Fruit fly (Drosophila melanogaster) whole organism, embryonic: ENCODE data around the gene CG42758.

Experiments used
- Antp ChIP-seq: fragments of 200-800 bp; sonication (Bioruptor generic); optimal IDR thresholded peaks from 3 replicates; lab custom pipeline; 2016; ENCODE audit warnings: missing biosample characterization, missing genetic modification characterization
- Asciz ChIP-seq: fragments of 200-800 bp; sonication (Bioruptor generic); optimal IDR thresholded peaks from 2 replicates; lab custom pipeline; 2017; ENCODE audit warnings: missing biosample characterization, mild to moderate bottlenecking, missing genetic modification characterization, missing genetic modification reagents
- Atf3 ChIP-seq: fragments of 200-800 bp; sonication (Bioruptor generic); optimal IDR thresholded peaks from 3 replicates; lab custom pipeline; 2016; ENCODE audit warnings: missing biosample characterization, missing genetic modification characterization
- Blimp-1 ChIP-seq: fragments of 200-800 bp; sonication (Bioruptor generic); optimal IDR thresholded peaks from 3 replicates; lab custom pipeline; 2018; ENCODE audit warnings: missing biosample characterization, missing genetic modification characterization, mild to moderate bottlenecking, moderate library complexity, missing genetic modification reagents
- CG10462 ChIP-seq: fragments of 200-800 bp; sonication (Bioruptor generic); optimal IDR thresholded peaks from 2 replicates; lab custom pipeline; 2016; ENCODE audit warnings: missing biosample characterization, missing genetic modification characterization
- CG11398 ChIP-seq: fragments of 200-800 bp; sonication (Bioruptor generic); optimal IDR thresholded peaks from 2 replicates; lab custom pipeline; 2016; ENCODE audit warnings: missing biosample characterization, missing genetic modification characterization
- CG12104 ChIP-seq: fragments of 200-800 bp; sonication (Bioruptor generic); optimal IDR thresholded peaks from 3 replicates; lab custom pipeline; 2016; ENCODE audit warnings: missing biosample characterization, missing genetic modification characterization
- CG15269 ChIP-seq: fragments of 200-800 bp; sonication (Bioruptor generic); optimal IDR thresholded peaks from 2 replicates; lab custom pipeline; 2018; ENCODE audit warnings: missing biosample characterization, mild to moderate bottlenecking, missing genetic modification characterization, moderate library complexity
- CG15479 ChIP-seq: fragments of 200-800 bp; sonication (Bioruptor generic); optimal IDR thresholded peaks from 3 replicates; lab custom pipeline; 2019; ENCODE audit warnings: missing biosample characterization, mild to moderate bottlenecking, missing genetic modification characterization, moderate library complexity
- CG15601 ChIP-seq: fragments of 200-800 bp; sonication (Bioruptor generic); optimal IDR thresholded peaks from 3 replicates; lab custom pipeline; 2019; ENCODE audit warnings: missing biosample characterization, mild to moderate bottlenecking, missing genetic modification characterization, moderate library complexity
- CG1602 ChIP-seq: fragments of 200-800 bp; sonication (Bioruptor generic); optimal IDR thresholded peaks from 3 replicates; lab custom pipeline; 2016; ENCODE audit warnings: missing biosample characterization, missing genetic modification characterization
- CG1647 ChIP-seq: fragments of 200-800 bp; sonication (Bioruptor generic); optimal IDR thresholded peaks from 3 replicates; lab custom pipeline; 2016; ENCODE audit warnings: missing biosample characterization, missing genetic modification characterization
- CG18599 ChIP-seq: fragments of 200-800 bp; sonication (Bioruptor generic); optimal IDR thresholded peaks from 3 replicates; lab custom pipeline; 2017; ENCODE audit warnings: missing biosample characterization, missing genetic modification characterization, mild to moderate bottlenecking, moderate library complexity, missing genetic modification reagents
- CG30403 ChIP-seq: fragments of 200-800 bp; sonication (Bioruptor generic); optimal IDR thresholded peaks from 3 replicates; lab custom pipeline; 2016; ENCODE audit warnings: missing biosample characterization, missing genetic modification characterization
- CG31441 ChIP-seq: fragments of 200-800 bp; sonication (Bioruptor generic); IDR thresholded peaks from 2 replicates; pipeline ENCODE4 v1.3.6; 2022; ENCODE audit warnings: missing biosample characterization, missing genetic modification characterization
- CG32767 ChIP-seq: fragments of 200-800 bp; sonication (Bioruptor generic); IDR thresholded peaks from 2 replicates; pipeline ENCODE4 v1.3.6; 2022; ENCODE audit warnings: missing biosample characterization, missing genetic modification characterization
- CG33557 ChIP-seq: fragments of 200-800 bp; sonication (Bioruptor generic); optimal IDR thresholded peaks from 2 replicates; lab custom pipeline; 2019; ENCODE audit warnings: missing biosample characterization, mild to moderate bottlenecking, missing genetic modification characterization, moderate library complexity
- CG3407 ChIP-seq: fragments of 200-800 bp; sonication (Bioruptor generic); optimal IDR thresholded peaks from 2 replicates; lab custom pipeline; 2018; ENCODE audit warnings: missing biosample characterization, mild to moderate bottlenecking, missing genetic modification characterization
- CG34224 ChIP-seq: fragments of 200-800 bp; sonication (Bioruptor generic); IDR thresholded peaks from 3 replicates; pipeline ENCODE4 v1.3.6; 2022; ENCODE audit warnings: missing biosample characterization, missing genetic modification characterization; ENCODE audit not compliant: partially characterized antibody
- CG7271 ChIP-seq: fragments of 200-800 bp; sonication (Bioruptor generic); optimal IDR thresholded peaks from 2 replicates; lab custom pipeline; 2018; ENCODE audit warnings: missing biosample characterization, mild to moderate bottlenecking, missing genetic modification characterization, moderate library complexity
- CG7357 ChIP-seq: fragments of 200-800 bp; sonication (Bioruptor generic); IDR thresholded peaks from 3 replicates; pipeline ENCODE4 v1.3.6; 2022; ENCODE audit warnings: missing biosample characterization, missing genetic modification characterization
- CG7556 ChIP-seq: fragments of 200-800 bp; sonication (Bioruptor generic); optimal IDR thresholded peaks from 2 replicates; lab custom pipeline; 2017; ENCODE audit warnings: missing biosample characterization, mild to moderate bottlenecking, missing genetic modification characterization
- CG7786 ChIP-seq: fragments of 200-800 bp; sonication (Bioruptor generic); optimal IDR thresholded peaks from 2 replicates; lab custom pipeline; 2016; ENCODE audit warnings: missing biosample characterization, missing genetic modification characterization
- CG8290 ChIP-seq, 3 experiments: fragments of 200-800 bp; sonication (Bioruptor generic); optimal IDR thresholded peaks; 2 replicates each; lab custom pipeline; 2016 to 2019; ENCODE audit warnings: missing biosample characterization in 3 of 3, missing genetic modification characterization in 3 of 3, mild to moderate bottlenecking in 2 of 3, moderate library complexity in 1 of 3
- CG9727 ChIP-seq: fragments of 200-800 bp; sonication (Bioruptor generic); optimal IDR thresholded peaks from 3 replicates; lab custom pipeline; 2017; ENCODE audit warnings: missing biosample characterization, mild to moderate bottlenecking, missing genetic modification characterization
- CG9876 ChIP-seq: fragments of 200-800 bp; sonication (Bioruptor generic); optimal IDR thresholded peaks from 2 replicates; lab custom pipeline; 2016; ENCODE audit warnings: missing biosample characterization, missing genetic modification characterization
- Dad ChIP-seq: fragments of 200-800 bp; sonication (Bioruptor generic); optimal IDR thresholded peaks from 3 replicates; lab custom pipeline; 2016; ENCODE audit warnings: missing biosample characterization, missing genetic modification characterization
- E2f2 ChIP-seq: fragments of 200-800 bp; sonication (Bioruptor generic); IDR thresholded peaks from 2 replicates; pipeline ENCODE4 v1.3.6; 2022; ENCODE audit warnings: missing biosample characterization, missing genetic modification characterization
- H15 ChIP-seq: fragments of 200-800 bp; sonication (Bioruptor generic); IDR thresholded peaks from 3 replicates; pipeline ENCODE4 v1.3.6; 2022; ENCODE audit warnings: missing biosample characterization, missing genetic modification characterization
- HLH54F ChIP-seq: fragments of 200-800 bp; sonication (Bioruptor generic); optimal IDR thresholded peaks from 3 replicates; lab custom pipeline; 2016; ENCODE audit warnings: missing biosample characterization, missing genetic modification characterization
- Kr ChIP-seq: fragments of 200-800 bp; sonication (Bioruptor generic); optimal IDR thresholded peaks from 2 replicates; lab custom pipeline; 2017; ENCODE audit warnings: missing biosample characterization, mild to moderate bottlenecking, missing genetic modification characterization
- NfI ChIP-seq: fragments of 200-800 bp; sonication (Bioruptor generic); optimal IDR thresholded peaks from 3 replicates; lab custom pipeline; 2018; ENCODE audit warnings: missing biosample characterization, mild to moderate bottlenecking, missing genetic modification characterization, moderate library complexity
- PHDP ChIP-seq: fragments of 200-800 bp; sonication (Bioruptor generic); optimal IDR thresholded peaks from 3 replicates; lab custom pipeline; 2018; ENCODE audit warnings: missing biosample characterization, mild to moderate bottlenecking, missing genetic modification characterization, moderate library complexity
- Sox100B ChIP-seq: fragments of 200-800 bp; sonication (Bioruptor generic); optimal IDR thresholded peaks from 3 replicates; lab custom pipeline; 2018; ENCODE audit warnings: missing biosample characterization, mild to moderate bottlenecking, missing genetic modification characterization
- Xbp1 ChIP-seq: fragments of 200-800 bp; sonication (Bioruptor generic); optimal IDR thresholded peaks from 3 replicates; lab custom pipeline; 2016; ENCODE audit warnings: missing biosample characterization, mild to moderate bottlenecking, missing genetic modification characterization
- ato ChIP-seq: fragments of 200-800 bp; sonication (Bioruptor generic); IDR thresholded peaks from 2 replicates; pipeline ENCODE4 v1.3.6; 2022; ENCODE audit warnings: missing biosample characterization, missing genetic modification characterization; ENCODE audit not compliant: partially characterized antibody
- bigmax ChIP-seq: fragments of 200-800 bp; sonication (Bioruptor generic); optimal IDR thresholded peaks from 2 replicates; lab custom pipeline; 2018; ENCODE audit warnings: missing biosample characterization, mild to moderate bottlenecking, missing genetic modification characterization
- bsh ChIP-seq, 2 experiments: fragments of 200-800 bp; sonication (Bioruptor generic); optimal IDR thresholded peaks; 2 replicates each; lab custom pipeline; 2017 to 2018; ENCODE audit warnings: mild to moderate bottlenecking in 2 of 2, missing biosample characterization in 2 of 2, missing genetic modification characterization in 2 of 2, moderate library complexity in 1 of 2
- da ChIP-seq: fragments of 200-800 bp; sonication (Bioruptor generic); optimal IDR thresholded peaks from 2 replicates; lab custom pipeline; 2016; ENCODE audit warnings: missing biosample characterization, missing genetic modification characterization
- emc ChIP-seq: fragments of 200-800 bp; sonication (Bioruptor generic); optimal IDR thresholded peaks from 2 replicates; lab custom pipeline; 2016; ENCODE audit warnings: missing biosample characterization, missing genetic modification characterization
- grau ChIP-seq: fragments of 200-800 bp; optimal IDR thresholded peaks from 3 replicates; lab custom pipeline; 2019; ENCODE audit warnings: missing biosample characterization, mild to moderate bottlenecking, missing genetic modification characterization, moderate library complexity
- gsb-n ChIP-seq: fragments of 200-800 bp; sonication (Bioruptor generic); optimal IDR thresholded peaks from 3 replicates; lab custom pipeline; 2018; ENCODE audit warnings: missing biosample characterization, mild to moderate bottlenecking, missing genetic modification characterization
- lbe ChIP-seq: fragments of 200-800 bp; sonication (Bioruptor generic); optimal IDR thresholded peaks from 2 replicates; lab custom pipeline; 2016; ENCODE audit warnings: missing biosample characterization, mild to moderate bottlenecking, missing genetic modification characterization
- nom ChIP-seq: fragments of 200-800 bp; sonication (Bioruptor generic); optimal IDR thresholded peaks from 2 replicates; lab custom pipeline; 2017; ENCODE audit warnings: missing biosample characterization, missing genetic modification characterization, mild to moderate bottlenecking, moderate library complexity, missing genetic modification reagents
- phol ChIP-seq: fragments of 200-800 bp; sonication (Bioruptor generic); optimal IDR thresholded peaks from 3 replicates; lab custom pipeline; 2018; ENCODE audit warnings: missing biosample characterization, mild to moderate bottlenecking, missing genetic modification characterization, moderate library complexity
- pum ChIP-seq: fragments of 200-800 bp; sonication (Bioruptor generic); optimal IDR thresholded peaks from 2 replicates; lab custom pipeline; 2016; ENCODE audit warnings: missing biosample characterization, missing genetic modification characterization
- ranshi ChIP-seq: fragments of 200-800 bp; sonication (Bioruptor generic); IDR thresholded peaks from 2 replicates; pipeline ENCODE4 v1.3.6; 2022; ENCODE audit warnings: missing biosample characterization, missing genetic modification characterization
- tll ChIP-seq, 2 experiments: fragments of 200-800 bp in 1 of 2; fragments of >200 bp in 1 of 2; sonication (Bioruptor generic) in 1 of 2; optimal IDR thresholded peaks; 2 replicates each; lab custom pipeline; 2017 to 2019; ENCODE audit warnings: missing biosample characterization in 2 of 2, missing genetic modification characterization in 2 of 2, mild to moderate bottlenecking in 1 of 2, moderate library complexity in 1 of 2
- tup ChIP-seq: fragments of 200-800 bp; sonication (Bioruptor generic); optimal IDR thresholded peaks from 2 replicates; lab custom pipeline; 2016; ENCODE audit warnings: missing biosample characterization, mild to moderate bottlenecking, missing genetic modification characterization, moderate library complexity
- vfl ChIP-seq: fragments of 200-800 bp; sonication (Bioruptor generic); optimal IDR thresholded peaks from 2 replicates; lab custom pipeline; 2016; ENCODE audit warnings: missing biosample characterization, missing genetic modification characterization

Gene CG42758

DNA sequence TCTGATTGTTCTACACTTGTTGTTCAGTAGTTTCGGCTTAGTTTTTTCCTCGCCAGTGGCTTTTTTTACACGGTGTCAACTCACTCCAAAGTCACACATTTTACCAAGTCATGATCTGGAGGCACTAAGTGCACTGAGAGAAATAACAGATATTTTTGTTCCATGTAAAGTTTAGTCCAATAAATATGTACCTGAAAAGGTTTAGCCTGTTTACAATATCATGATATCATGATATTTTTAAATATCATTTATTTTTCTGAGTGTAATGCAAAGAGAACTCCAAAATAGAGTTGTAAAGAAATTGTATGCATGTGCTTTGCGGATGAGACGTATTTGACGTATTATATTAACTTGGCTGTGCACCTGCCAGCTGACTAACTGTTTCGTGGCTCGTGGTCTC is 35.4 kb upstream of the CG42758 start (continued):
- TF ChIP-seq tup (GFP tag; lab: Kevin White, UChicago) (no peak), CG9727 (GFP tag; lab: Kevin White, UChicago) (peak; percentile 16), CG33557 (no peak), CG1647 (GFP tag; lab: Kevin White, UChicago) (no peak), E2f2 (no peak), ranshi (peak; percentile 32; the same call in 1 of the 2 replicates), HLH54F (no peak), NfI (GFP tag; lab: Kevin White, UChicago) (no peak), Xbp1 (GFP tag; lab: Kevin White, UChicago) (peak; percentile 9), CG7271 (no peak), CG18599 (GFP tag; lab: Kevin White, UChicago) (no peak), Sox100B (GFP tag; lab: Kevin White, UChicago) (peak; percentile 5), CG1602 (GFP tag; lab: Kevin White, UChicago) (peak; percentile 7), CG32767 (no peak), CG3407 (GFP tag; lab: Kevin White, UChicago) (no peak), CG11398 (GFP tag; lab: Kevin White, UChicago) (no peak), CG7786 (GFP tag; lab: Kevin White, UChicago) (no peak), Blimp-1 (GFP tag; lab: Kevin White, UChicago) (peak; percentile 65), pum (GFP tag; lab: Kevin White, UChicago) (no peak), PHDP (tag; lab: Kevin White, UChicago) (peak; percentile 2), Antp (no peak), ato (no peak), Dad (GFP tag; lab: Kevin White, UChicago) (no peak), CG15479 (GFP tag; lab: Kevin White, UChicago) (no peak), H15 (no peak), CG15601 (tag; lab: Kevin White, UChicago) (no peak), emc (GFP tag; lab: Kevin White, UChicago) (no peak), CG15269 (no peak), phol (peak; percentile 36), tll (GFP tag; optimal IDR thresholded peaks at IDR 0.05; lab: Kevin White, UChicago) (no peak), CG34224 (GFP tag; lab: Robert Waterston, UW) (no peak), lbe (GFP tag; lab: Kevin White, UChicago) (no peak), nom (GFP tag; lab: Kevin White, UChicago) (no peak), bigmax (GFP tag; lab: Kevin White, UChicago) (no peak), CG9876 (no peak), Asciz (no peak), vfl (GFP tag; lab: Kevin White, UChicago) (no peak), CG31441 (GFP tag; lab: Robert Waterston, UW) (0 out of 2 replicates have a peak, but pooled peaks have one; percentile 36), grau (tag; lab: Kevin White, UChicago) (peak; percentile 20), gsb-n (no peak), CG7357 (GFP tag; lab: Robert Waterston, UW) (no peak), CG30403 (GFP tag; lab: Kevin White, UChicago) (peak; percentile 39), Atf3 (GFP tag; lab: Kevin White, UChicago) (no peak), CG8290 (GFP tag; optimal IDR thresholded peaks at IDR 0.05; lab: Kevin White, UChicago) (no peak), CG8290 (tag; optimal IDR thresholded peaks at IDR 0.05; lab: Kevin White, UChicago) (no peak), CG7556 (GFP tag; lab: Kevin White, UChicago) (peak; percentile 8), bsh (GFP tag; optimal IDR thresholded peaks at IDR 0.05; lab: Kevin White, UChicago) (peak in 1 of 2 experiments; percentile 39), da (GFP tag; lab: Kevin White, UChicago) (no peak), CG12104 (GFP tag; lab: Kevin White, UChicago) (no peak), Kr (GFP tag; lab: Kevin White, UChicago) (no peak), CG10462 (GFP tag; lab: Kevin White, UChicago) (no peak)
